Fruit fly (Drosophila melanogaster) whole organism, embryonic: ENCODE measurements around the gene PIP82.

ENCODE experiments used
- CG10147 ChIP-seq: fragments of 200-800 bp; sonication (Bioruptor generic); optimal IDR thresholded peaks from 2 replicates; lab custom pipeline; 2019; ENCODE audit warnings: missing biosample characterization, mild to moderate bottlenecking, missing genetic modification characterization, moderate library complexity
- CG10209 ChIP-seq: fragments of 200-800 bp; sonication (Bioruptor generic); optimal IDR thresholded peaks from 3 replicates; lab custom pipeline; 2017; ENCODE audit warnings: missing biosample characterization, mild to moderate bottlenecking, missing genetic modification characterization, missing genetic modification reagents
- CG10267 ChIP-seq: fragments of 200-800 bp; sonication (Bioruptor generic); optimal IDR thresholded peaks from 2 replicates; lab custom pipeline; 2018; ENCODE audit warnings: missing biosample characterization, mild to moderate bottlenecking, missing genetic modification characterization, moderate library complexity
- CG10543 ChIP-seq: fragments of 200-800 bp; sonication (Bioruptor generic); optimal IDR thresholded peaks from 3 replicates; lab custom pipeline; 2017; ENCODE audit warnings: missing biosample characterization, mild to moderate bottlenecking, missing genetic modification characterization, moderate library complexity
- CG11696 ChIP-seq: fragments of 200-800 bp; sonication (Bioruptor generic); IDR thresholded peaks from 2 replicates; pipeline ENCODE4 v1.3.6; 2022; ENCODE audit warnings: missing biosample characterization, missing genetic modification characterization
- CG12391 ChIP-seq: fragments of 200-800 bp; sonication (Bioruptor generic); optimal IDR thresholded peaks from 3 replicates; lab custom pipeline; 2018; ENCODE audit warnings: missing biosample characterization, mild to moderate bottlenecking, missing genetic modification characterization, moderate library complexity
- CG14014 ChIP-seq: fragments of 200-800 bp; sonication (Bioruptor generic); IDR thresholded peaks from 2 replicates; pipeline ENCODE4 v1.3.6; 2022; ENCODE audit warnings: missing biosample characterization, missing genetic modification characterization
- CG14441 ChIP-seq: fragments of 200-800 bp; sonication (Bioruptor generic); IDR thresholded peaks from 2 replicates; pipeline ENCODE4 v1.3.6; 2022; ENCODE audit warnings: missing biosample characterization, missing genetic modification characterization
- CG15514 ChIP-seq: fragments of 200-800 bp; sonication (Bioruptor generic); optimal IDR thresholded peaks from 3 replicates; lab custom pipeline; 2017; ENCODE audit warnings: missing biosample characterization, missing genetic modification characterization, mild to moderate bottlenecking, moderate library complexity, missing genetic modification reagents
- CG2678 ChIP-seq: fragments of 200-800 bp; sonication (Bioruptor generic); optimal IDR thresholded peaks from 3 replicates; lab custom pipeline; 2019; ENCODE audit warnings: missing biosample characterization, mild to moderate bottlenecking, missing genetic modification characterization, moderate library complexity
- CG31365 ChIP-seq: fragments of 200-800 bp; sonication (Bioruptor generic); optimal IDR thresholded peaks from 2 replicates; lab custom pipeline; 2018; ENCODE audit warnings: missing biosample characterization, mild to moderate bottlenecking, missing genetic modification characterization
- CG32772 ChIP-seq: fragments of 200-800 bp; sonication (Bioruptor generic); IDR thresholded peaks from 2 replicates; pipeline ENCODE4 v1.3.6; 2022; ENCODE audit warnings: missing biosample characterization, missing genetic modification characterization
- CG3281 ChIP-seq: fragments of 200-800 bp; sonication (Bioruptor generic); optimal IDR thresholded peaks from 3 replicates; lab custom pipeline; 2017; ENCODE audit warnings: missing biosample characterization, mild to moderate bottlenecking, missing genetic modification characterization
- CG5180 ChIP-seq: fragments of 200-800 bp; sonication (Bioruptor generic); optimal IDR thresholded peaks from 3 replicates; lab custom pipeline; 2017; ENCODE audit warnings: missing biosample characterization, missing genetic modification characterization, mild to moderate bottlenecking, moderate library complexity, missing genetic modification reagents
- CG9215 ChIP-seq: fragments of 200-800 bp; sonication (Bioruptor generic); IDR thresholded peaks from 2 replicates; pipeline ENCODE4 v1.3.6; 2022; ENCODE audit warnings: missing biosample characterization, missing genetic modification characterization
- D19A ChIP-seq: fragments of 200-800 bp; optimal IDR thresholded peaks from 3 replicates; lab custom pipeline; 2019; ENCODE audit warnings: missing biosample characterization, mild to moderate bottlenecking, missing genetic modification characterization, moderate library complexity
- D19B ChIP-seq: fragments of 200-800 bp; sonication (Bioruptor generic); optimal IDR thresholded peaks from 2 replicates; lab custom pipeline; 2017; ENCODE audit warnings: missing biosample characterization, mild to moderate bottlenecking, missing genetic modification characterization
- Drgx ChIP-seq: fragments of 200-800 bp; sonication (Bioruptor generic); IDR thresholded peaks from 2 replicates; pipeline ENCODE4 v1.3.6; 2022; ENCODE audit warnings: missing biosample characterization, missing genetic modification characterization
- ERR ChIP-seq: fragments of 200-800 bp; sonication (Bioruptor generic); optimal IDR thresholded peaks from 2 replicates; lab custom pipeline; 2016; ENCODE audit warnings: missing biosample characterization, missing genetic modification characterization
- Eip74EF ChIP-seq, 2 experiments: fragments of 200-800 bp in 1 of 2; fragments of >200 bp in 1 of 2; sonication (Bioruptor generic) in 1 of 2; optimal IDR thresholded peaks; 2 replicates each; lab custom pipeline; 2017 to 2019; ENCODE audit warnings: missing biosample characterization in 2 of 2, missing genetic modification characterization in 2 of 2, mild to moderate bottlenecking in 1 of 2, moderate library complexity in 1 of 2
- Fer1 ChIP-seq: fragments of 200-800 bp; sonication (Bioruptor generic); optimal IDR thresholded peaks from 2 replicates; lab custom pipeline; 2017; ENCODE audit warnings: missing biosample characterization, mild to moderate bottlenecking, missing genetic modification characterization
- HHEX ChIP-seq: fragments of 200-800 bp; sonication (Bioruptor generic); optimal IDR thresholded peaks from 3 replicates; lab custom pipeline; 2017; ENCODE audit warnings: missing biosample characterization, mild to moderate bottlenecking, missing genetic modification characterization, missing genetic modification reagents
- HLH3B ChIP-seq: fragments of 200-800 bp; sonication (Bioruptor generic); IDR thresholded peaks from 2 replicates; pipeline ENCODE4 v1.3.6; 2022; ENCODE audit warnings: missing biosample characterization, missing genetic modification characterization
- Med ChIP-seq: fragments of 200-800 bp; sonication (Bioruptor generic); peaks from one replicate; lab custom pipeline; 2016; ENCODE audit warnings: missing biosample characterization, missing genetic modification characterization, mild to moderate bottlenecking, inconsistent platforms, moderate library complexity
- Oli ChIP-seq: fragments of 200-800 bp; sonication (Bioruptor generic); optimal IDR thresholded peaks from 2 replicates; lab custom pipeline; 2018; ENCODE audit warnings: missing biosample characterization, mild to moderate bottlenecking, missing genetic modification characterization, moderate library complexity
- Sry-δ ChIP-seq: fragments of 200-800 bp; sonication (Bioruptor generic); optimal IDR thresholded peaks from 2 replicates; lab custom pipeline; 2016; ENCODE audit warnings: missing biosample characterization, missing genetic modification characterization
- Xbp1 ChIP-seq: fragments of 200-800 bp; sonication (Bioruptor generic); optimal IDR thresholded peaks from 3 replicates; lab custom pipeline; 2016; ENCODE audit warnings: missing biosample characterization, mild to moderate bottlenecking, missing genetic modification characterization
- btn ChIP-seq: fragments of 200-800 bp; sonication (Bioruptor generic); optimal IDR thresholded peaks from 2 replicates; lab custom pipeline; 2016; ENCODE audit warnings: missing biosample characterization, missing genetic modification characterization
- dmrt99B ChIP-seq: fragments of 200-800 bp; sonication (Bioruptor generic); optimal IDR thresholded peaks from 2 replicates; lab custom pipeline; 2018; ENCODE audit warnings: missing biosample characterization, mild to moderate bottlenecking, missing genetic modification characterization, moderate library complexity
- gce ChIP-seq: fragments of 200-800 bp; sonication (Bioruptor generic); IDR thresholded peaks from 3 replicates; pipeline ENCODE4 v1.3.6; 2022; ENCODE audit warnings: missing biosample characterization, missing genetic modification characterization
- gcm ChIP-seq: fragments of 200-800 bp; sonication (Bioruptor generic); optimal IDR thresholded peaks from 2 replicates; lab custom pipeline; 2019; ENCODE audit warnings: missing biosample characterization, mild to moderate bottlenecking, missing genetic modification characterization, moderate library complexity
- gsb ChIP-seq: fragments of 200-800 bp; sonication (Bioruptor generic); IDR thresholded peaks from 2 replicates; pipeline ENCODE4 v1.3.6; 2022; ENCODE audit warnings: missing biosample characterization, missing genetic modification characterization
- odd ChIP-seq: fragments of 200-800 bp; sonication (Bioruptor generic); optimal IDR thresholded peaks from 2 replicates; lab custom pipeline; 2017; ENCODE audit warnings: missing biosample characterization, mild to moderate bottlenecking, missing genetic modification characterization
- pan ChIP-seq, 4 experiments: fragments of >200 bp in 3 of 4; fragments of 200-800 bp in 1 of 4; sonication (Bioruptor generic) in 1 of 4; optimal IDR thresholded peaks in 3 of 4; IDR thresholded peaks in 1 of 4; 2 replicates each; pipeline versions ENCODE4 v1.3.6 to Lab custom; 2017 to 2022; ENCODE audit warnings: missing biosample characterization in 2 of 4, missing genetic modification characterization in 2 of 4, mixed read lengths in 1 of 4
- pita ChIP-seq: fragments of 200-800 bp; sonication (Bioruptor generic); optimal IDR thresholded peaks from 2 replicates; lab custom pipeline; 2017; ENCODE audit warnings: missing biosample characterization, mild to moderate bottlenecking, missing genetic modification characterization
- prd ChIP-seq, 3 experiments: fragments of >200 bp in 2 of 3; fragments of 200-800 bp in 1 of 3; sonication (Bioruptor generic) in 1 of 3; optimal IDR thresholded peaks in 2 of 3; IDR thresholded peaks in 1 of 3; 2 replicates in 2 of 3; 3 replicates in 1 of 3; pipeline versions ENCODE4 v1.3.6 to Lab custom; 2017 to 2022; ENCODE audit warnings: missing biosample characterization in 1 of 3, missing genetic modification characterization in 1 of 3
- pum ChIP-seq: fragments of 200-800 bp; sonication (Bioruptor generic); optimal IDR thresholded peaks from 2 replicates; lab custom pipeline; 2016; ENCODE audit warnings: missing biosample characterization, missing genetic modification characterization
- sqz ChIP-seq: fragments of 200-800 bp; sonication (Bioruptor generic); optimal IDR thresholded peaks from 3 replicates; lab custom pipeline; 2018; ENCODE audit warnings: missing biosample characterization, mild to moderate bottlenecking, missing genetic modification characterization
- sug ChIP-seq: fragments of 200-800 bp; optimal IDR thresholded peaks from 2 replicates; lab custom pipeline; 2019; ENCODE audit warnings: missing biosample characterization, mild to moderate bottlenecking, missing genetic modification characterization, moderate library complexity
- tin ChIP-seq: fragments of 200-800 bp; sonication (Bioruptor generic); optimal IDR thresholded peaks from 3 replicates; lab custom pipeline; 2016; ENCODE audit warnings: missing biosample characterization, missing genetic modification characterization
- vvl ChIP-seq: fragments of 200-800 bp; sonication (Bioruptor generic); IDR thresholded peaks from 2 replicates; pipeline ENCODE4 v1.3.6; 2022; ENCODE audit warnings: missing biosample characterization, missing genetic modification characterization
- zfh1 ChIP-seq: fragments of 200-800 bp; sonication (Bioruptor generic); IDR thresholded peaks from 3 replicates; pipeline ENCODE4 v1.3.6; 2022; ENCODE audit warnings: missing biosample characterization, missing genetic modification characterization

Gene PIP82

dm6 chrX:8541985-8542384, 12.5 kb upstream of the PIP82 start (continued):
- peak; percentile 85 for TF ChIP-seq Fer1 (GFP tag; lab: Kevin White, UChicago)
- peak; percentile 50 for TF ChIP-seq CG10209
- no peak for TF ChIP-seq btn (GFP tag; lab: Kevin White, UChicago)
- peak; percentile 69; the same call in 2 of the 3 replicates for TF ChIP-seq zfh1 (GFP tag; lab: Robert Waterston, UW)
- peak; percentile 83 for TF ChIP-seq CG10147 (GFP tag; lab: Kevin White, UChicago)
- peak; percentile 36 for TF ChIP-seq Xbp1
- 0 out of 3 replicates have a peak, but pooled peaks have one; percentile 39 for TF ChIP-seq gce (GFP tag; lab: Robert Waterston, UW)
- TF ChIP-seq Med (GFP tag; lab: Kevin White, UChicago), result peak; percentile 79
- peak in 1 of 2 experiments; percentile 1 for TF ChIP-seq Eip74EF (GFP tag; optimal IDR thresholded peaks at IDR 0.05; lab: Kevin White, UChicago)
- TF ChIP-seq pita (GFP tag; lab: Kevin White, UChicago), result no peak
- peak; percentile 38 for TF ChIP-seq CG10267 (tag; lab: Kevin White, UChicago)
- peak; percentile 10 for TF ChIP-seq pum
- TF ChIP-seq D19A (tag; lab: Kevin White, UChicago), result peak; percentile 57
- TF ChIP-seq CG5180, result peak; percentile 6
- TF ChIP-seq CG14441 (GFP tag; lab: Robert Waterston, UW), result peak; percentile 58
- peak; percentile 84 for TF ChIP-seq CG2678
- TF ChIP-seq CG12391, result peak; percentile 60
- TF ChIP-seq HHEX (GFP tag; lab: Kevin White, UChicago), result peak; percentile 60
- peak; percentile 48 for TF ChIP-seq odd (GFP tag; lab: Kevin White, UChicago)
- TF ChIP-seq prd (optimal IDR thresholded peaks at IDR 0.05; lab: Kevin White, UChicago), result no peak
- TF ChIP-seq prd (GFP tag; IDR thresholded peaks at IDR 0.05; lab: Robert Waterston, UW), result peak; percentile 65
- 0 out of 2 replicates have a peak, but pooled peaks have one; percentile 30 for TF ChIP-seq CG9215 (GFP tag; lab: Robert Waterston, UW)
- TF ChIP-seq CG11696 (GFP tag; lab: Robert Waterston, UW), result peak; percentile 72
- peak; percentile 71 for TF ChIP-seq CG3281 (GFP tag; lab: Kevin White, UChicago)
- TF ChIP-seq CG31365 (tag; lab: Kevin White, UChicago), result peak; percentile 16
- peak; percentile 10 for TF ChIP-seq CG10543 (GFP tag; lab: Kevin White, UChicago)
- peak; percentile 58 for TF ChIP-seq CG15514 (GFP tag; lab: Kevin White, UChicago)
- peak; percentile 39 for TF ChIP-seq D19B (GFP tag; lab: Kevin White, UChicago)
- peak; percentile 34; the same call in 1 of the 2 replicates for TF ChIP-seq Drgx (GFP tag; lab: Robert Waterston, UW)
- peak; percentile 78 for TF ChIP-seq dmrt99B
- peak; percentile 13 for TF ChIP-seq gcm (GFP tag; lab: Kevin White, UChicago)
- TF ChIP-seq Oli (tag; lab: Kevin White, UChicago), result peak; percentile 59
- TF ChIP-seq tin, result peak; percentile 25
- TF ChIP-seq CG14014 (GFP tag; lab: Robert Waterston, UW), result peak; percentile 70
- no peak for TF ChIP-seq pan (optimal IDR thresholded peaks at IDR 0.05; lab: Kevin White, UChicago)
- peak in 1 of 2 experiments; percentile 67 for TF ChIP-seq pan (GFP tag; optimal IDR thresholded peaks at IDR 0.05 in 1 of 2, IDR thresholded peaks at IDR 0.05 in 1 of 2)
- peak; percentile 38 for TF ChIP-seq sug (tag; lab: Kevin White, UChicago)
- TF ChIP-seq sqz (GFP tag; lab: Kevin White, UChicago), result peak; percentile 0
- 0 out of 2 replicates have a peak, but pooled peaks have one; percentile 12 for TF ChIP-seq CG32772 (GFP tag; lab: Robert Waterston, UW)
- TF ChIP-seq vvl (GFP tag; lab: Robert Waterston, UW), result peak; percentile 64
- TF ChIP-seq HLH3B (GFP tag; lab: Robert Waterston, UW), result peak; percentile 37; the same call in 1 of the 2 replicates
- peak; percentile 42; the same call in 1 of the 2 replicates for TF ChIP-seq gsb (GFP tag; lab: Robert Waterston, UW)
- no peak for TF ChIP-seq Sry-δ (GFP tag; lab: Kevin White, UChicago)
- no peak for TF ChIP-seq ERR (GFP tag; lab: Kevin White, UChicago)
